Worm (Caenorhabditis elegans) whole organism, L3 larva: ENCODE results near the gene Y7A5A.20.

ENCODE experiments used
- ZK546.5 ChIP-seq: sonication (generic microtip); optimal IDR thresholded peaks from 2 replicates; lab custom pipeline; 2017; ENCODE audit warnings: missing biosample characterization, missing genetic modification characterization
- aly-2 ChIP-seq: fragments of 150-350 bp; optimal IDR thresholded peaks from 2 replicates; lab custom pipeline; 2014; ENCODE audit warnings: missing biosample characterization, missing genetic modification characterization
- ceh-82 ChIP-seq: fragments of 150-350 bp; optimal IDR thresholded peaks from 2 replicates; lab custom pipeline; 2014; ENCODE audit warnings: missing biosample characterization, missing genetic modification characterization
- lin-39 ChIP-seq: fragments of 150-350 bp; optimal IDR thresholded peaks from 2 replicates; lab custom pipeline; 2018; ENCODE audit warnings: missing biosample characterization, missing genetic modification reagents, missing genetic modification characterization
- nhr-11 ChIP-seq: fragments of 150-350 bp; optimal IDR thresholded peaks from 2 replicates; lab custom pipeline; 2014; ENCODE audit warnings: missing biosample characterization, missing genetic modification characterization
- nhr-23 ChIP-seq: fragments of 150-350 bp; optimal IDR thresholded peaks from 2 replicates; lab custom pipeline; 2014; ENCODE audit warnings: missing biosample characterization, missing genetic modification reagents, missing genetic modification characterization
- nhr-237 ChIP-seq: fragments of 150-350 bp; optimal IDR thresholded peaks from 2 replicates; lab custom pipeline; 2014; ENCODE audit warnings: missing biosample characterization, missing genetic modification characterization
- nhr-28 ChIP-seq: fragments of 150-350 bp; optimal IDR thresholded peaks from 2 replicates; lab custom pipeline; 2014; ENCODE audit warnings: missing biosample characterization, missing genetic modification characterization
- nhr-77 ChIP-seq: fragments of 150-350 bp; optimal IDR thresholded peaks from 2 replicates; lab custom pipeline; 2014; ENCODE audit warnings: missing biosample characterization, missing genetic modification characterization
- pha-4 ChIP-seq: fragments of 150-350 bp; optimal IDR thresholded peaks from 2 replicates; lab custom pipeline; 2014; ENCODE audit warnings: missing biosample characterization, missing genetic modification reagents, missing genetic modification characterization
- pqm-1 ChIP-seq: fragments of 150-350 bp; optimal IDR thresholded peaks from 2 replicates; lab custom pipeline; 2017; ENCODE audit warnings: missing biosample characterization, missing genetic modification characterization, inconsistent platforms
- unc-62 ChIP-seq: fragments of 150-350 bp; sonication (generic microtip); optimal IDR thresholded peaks from 4 replicates; lab custom pipeline; 2014; ENCODE audit warnings: missing biosample characterization, missing genetic modification reagents, missing genetic modification characterization

DNA sequence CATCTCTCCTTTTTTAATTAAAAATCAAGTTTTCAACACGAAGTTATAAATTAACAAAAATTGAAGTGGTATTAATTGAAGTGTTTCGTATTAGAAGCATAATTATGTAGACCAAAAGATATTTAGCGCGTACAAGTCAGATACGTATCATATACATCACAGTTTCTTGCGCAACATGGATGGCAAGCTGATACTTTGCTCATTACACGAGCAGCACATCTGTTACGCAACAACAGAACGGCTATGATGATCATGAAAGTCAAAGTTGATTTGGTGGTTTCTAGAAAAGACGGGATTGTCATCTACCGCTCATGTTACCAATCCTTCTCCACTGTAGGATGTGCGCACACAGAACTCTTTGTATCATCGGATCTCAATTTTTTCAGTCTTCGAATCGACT is 13.6 kb upstream of the Y7A5A.20 start:
- TF ChIP-seq pha-4 (tag; lab: Kevin White, UChicago) (no peak), aly-2 (tag; lab: Kevin White, UChicago) (no peak), nhr-237 (no peak), unc-62 (no peak), nhr-77 (no peak), nhr-23 (tag; lab: Kevin White, UChicago) (no peak), nhr-28 (tag; lab: Kevin White, UChicago) (no peak), ceh-82 (tag; lab: Kevin White, UChicago) (no peak), pqm-1 (no peak), lin-39 (no peak), ZK546.5 (no peak), nhr-11 (no peak)
